Fruit fly (Drosophila melanogaster) whole organism, embryonic: ENCODE measurements around the gene Ser.

Source experiments
- BEAF-32 ChIP-seq: fragments of 200-800 bp; sonication (Bioruptor generic); optimal IDR thresholded peaks from 3 replicates; lab custom pipeline; 2017; ENCODE audit warnings: missing biosample characterization, missing genetic modification characterization, mild to moderate bottlenecking, moderate library complexity, missing genetic modification reagents
- CG10209 ChIP-seq: fragments of 200-800 bp; sonication (Bioruptor generic); optimal IDR thresholded peaks from 3 replicates; lab custom pipeline; 2017; ENCODE audit warnings: missing biosample characterization, mild to moderate bottlenecking, missing genetic modification characterization, missing genetic modification reagents
- CG10366 ChIP-seq: fragments of 200-800 bp; sonication (Bioruptor generic); IDR thresholded peaks from 2 replicates; pipeline ENCODE4 v1.3.6; 2022; ENCODE audit warnings: missing biosample characterization, missing genetic modification characterization
- CG11696 ChIP-seq: fragments of 200-800 bp; sonication (Bioruptor generic); IDR thresholded peaks from 2 replicates; pipeline ENCODE4 v1.3.6; 2022; ENCODE audit warnings: missing biosample characterization, missing genetic modification characterization
- CG13424 ChIP-seq: fragments of 200-800 bp; sonication (Bioruptor generic); optimal IDR thresholded peaks from 2 replicates; lab custom pipeline; 2019; ENCODE audit warnings: missing biosample characterization, mild to moderate bottlenecking, missing genetic modification characterization, moderate library complexity
- CG15514 ChIP-seq: fragments of 200-800 bp; sonication (Bioruptor generic); optimal IDR thresholded peaks from 3 replicates; lab custom pipeline; 2017; ENCODE audit warnings: missing biosample characterization, missing genetic modification characterization, mild to moderate bottlenecking, moderate library complexity, missing genetic modification reagents
- CG1647 ChIP-seq: fragments of 200-800 bp; sonication (Bioruptor generic); optimal IDR thresholded peaks from 3 replicates; lab custom pipeline; 2016; ENCODE audit warnings: missing biosample characterization, missing genetic modification characterization
- CG17802 ChIP-seq: fragments of 200-800 bp; sonication (Bioruptor generic); optimal IDR thresholded peaks from 2 replicates; lab custom pipeline; 2018; ENCODE audit warnings: missing biosample characterization, mild to moderate bottlenecking, missing genetic modification characterization, moderate library complexity
- CG17829 ChIP-seq: fragments of 200-800 bp; optimal IDR thresholded peaks from 2 replicates; lab custom pipeline; 2019; ENCODE audit warnings: missing biosample characterization, mild to moderate bottlenecking, missing genetic modification characterization, moderate library complexity
- CG18262 ChIP-seq: fragments of 200-800 bp; optimal IDR thresholded peaks from 3 replicates; lab custom pipeline; 2019; ENCODE audit warnings: missing biosample characterization, mild to moderate bottlenecking, missing genetic modification characterization, moderate library complexity
- CG32532 ChIP-seq: fragments of 200-800 bp; sonication (Bioruptor generic); IDR thresholded peaks from 2 replicates; pipeline ENCODE4 v1.3.6; 2022; ENCODE audit warnings: missing biosample characterization, missing genetic modification characterization
- CG34376 ChIP-seq: fragments of 200-800 bp; sonication (Bioruptor generic); optimal IDR thresholded peaks from 2 replicates; lab custom pipeline; 2018; ENCODE audit warnings: missing biosample characterization, mild to moderate bottlenecking, missing genetic modification characterization
- CG3726 ChIP-seq: fragments of 200-800 bp; sonication (Bioruptor generic); IDR thresholded peaks from 3 replicates; pipeline ENCODE4, ENCODE4 v1.3.6; 2022; ENCODE audit warnings: missing biosample characterization, missing genetic modification characterization
- CG4424 ChIP-seq: fragments of 200-800 bp; sonication (Bioruptor generic); optimal IDR thresholded peaks from 3 replicates; lab custom pipeline; 2016; ENCODE audit warnings: missing biosample characterization, missing genetic modification characterization
- D19A ChIP-seq: fragments of 200-800 bp; optimal IDR thresholded peaks from 3 replicates; lab custom pipeline; 2019; ENCODE audit warnings: missing biosample characterization, mild to moderate bottlenecking, missing genetic modification characterization, moderate library complexity
- Dp ChIP-seq: fragments of 200-800 bp; sonication (Bioruptor generic); optimal IDR thresholded peaks from 2 replicates; lab custom pipeline; 2018; ENCODE audit warnings: missing biosample characterization, mild to moderate bottlenecking, missing genetic modification characterization, moderate library complexity
- Drgx ChIP-seq: fragments of 200-800 bp; sonication (Bioruptor generic); IDR thresholded peaks from 2 replicates; pipeline ENCODE4 v1.3.6; 2022; ENCODE audit warnings: missing biosample characterization, missing genetic modification characterization
- HLH3B ChIP-seq: fragments of 200-800 bp; sonication (Bioruptor generic); IDR thresholded peaks from 2 replicates; pipeline ENCODE4 v1.3.6; 2022; ENCODE audit warnings: missing biosample characterization, missing genetic modification characterization
- HLH4C ChIP-seq: fragments of 200-800 bp; sonication (Bioruptor generic); IDR thresholded peaks from 3 replicates; pipeline ENCODE4 v1.3.6; 2022; ENCODE audit warnings: missing biosample characterization, missing genetic modification characterization; ENCODE audit not compliant: partially characterized antibody
- Med ChIP-seq: fragments of 200-800 bp; sonication (Bioruptor generic); peaks from one replicate; lab custom pipeline; 2016; ENCODE audit warnings: missing biosample characterization, missing genetic modification characterization, mild to moderate bottlenecking, inconsistent platforms, moderate library complexity
- Mrtf ChIP-seq: fragments of 200-800 bp; sonication (Bioruptor generic); IDR thresholded peaks from 3 replicates; pipeline ENCODE4 v1.3.6; 2022; ENCODE audit warnings: missing biosample characterization, missing genetic modification characterization
- Ptx1 ChIP-seq: fragments of 200-800 bp; sonication (Bioruptor generic); IDR thresholded peaks from 2 replicates; pipeline ENCODE4 v1.3.6; 2022; ENCODE audit warnings: missing biosample characterization, missing genetic modification characterization
- Sox102F ChIP-seq: fragments of 200-800 bp; sonication (Bioruptor generic); optimal IDR thresholded peaks from 2 replicates; lab custom pipeline; 2018; ENCODE audit warnings: missing biosample characterization, mild to moderate bottlenecking, missing genetic modification characterization, moderate library complexity
- Ssrp ChIP-seq: fragments of 200-800 bp; sonication (Bioruptor generic); optimal IDR thresholded peaks from 2 replicates; lab custom pipeline; 2018; ENCODE audit warnings: missing biosample characterization, mild to moderate bottlenecking, missing genetic modification characterization, moderate library complexity
- abd-A ChIP-seq: fragments of 200-800 bp; sonication (Bioruptor generic); optimal IDR thresholded peaks from 3 replicates; lab custom pipeline; 2019; ENCODE audit warnings: missing biosample characterization, mild to moderate bottlenecking, missing genetic modification characterization, moderate library complexity
- ato ChIP-seq: fragments of 200-800 bp; sonication (Bioruptor generic); IDR thresholded peaks from 2 replicates; pipeline ENCODE4 v1.3.6; 2022; ENCODE audit warnings: missing biosample characterization, missing genetic modification characterization; ENCODE audit not compliant: partially characterized antibody
- chinmo ChIP-seq: fragments of 200-800 bp; sonication (Bioruptor generic); IDR thresholded peaks from 4 replicates; pipeline ENCODE4 v1.3.6; 2022; ENCODE audit warnings: missing biosample characterization, missing genetic modification characterization; ENCODE audit not compliant: partially characterized antibody
- dm ChIP-seq: fragments of 200-800 bp; sonication (Bioruptor generic); optimal IDR thresholded peaks from 3 replicates; lab custom pipeline; 2016; ENCODE audit warnings: missing biosample characterization, missing genetic modification characterization
- esg ChIP-seq: fragments of 200-800 bp; sonication (Bioruptor generic); conservative IDR thresholded peaks from 2 replicates; pipeline ENCODE4 v1.3.6; 2022; ENCODE audit warnings: missing biosample characterization, missing genetic modification characterization
- gro ChIP-seq: fragments of 200-800 bp; sonication (Bioruptor generic); optimal IDR thresholded peaks from 2 replicates; lab custom pipeline; 2016; ENCODE audit warnings: missing biosample characterization, missing genetic modification characterization
- hbn ChIP-seq: fragments of 200-800 bp; sonication (Bioruptor generic); IDR thresholded peaks from 2 replicates; pipeline ENCODE4 v1.3.6; 2022; ENCODE audit warnings: missing biosample characterization, missing genetic modification characterization; ENCODE audit not compliant: partially characterized antibody
- insv ChIP-seq, 2 experiments: fragments of 200-800 bp; sonication (Bioruptor generic); optimal IDR thresholded peaks; 3 replicates each; lab custom pipeline; 2016 to 2018; ENCODE audit warnings: missing biosample characterization in 2 of 2, missing genetic modification characterization in 2 of 2
- lola ChIP-seq, 3 experiments: fragments of >200 bp in 2 of 3; fragments of 200-800 bp in 1 of 3; sonication (Bioruptor generic) in 1 of 3; optimal IDR thresholded peaks; 2 replicates each; lab custom pipeline; 2017 to 2019; ENCODE audit warnings: missing biosample characterization in 3 of 3, missing genetic modification characterization in 3 of 3, mild to moderate bottlenecking in 1 of 3, moderate library complexity in 1 of 3
- oc ChIP-seq: fragments of 200-800 bp; sonication (Bioruptor generic); optimal IDR thresholded peaks from 2 replicates; lab custom pipeline; 2018; ENCODE audit warnings: missing biosample characterization, mild to moderate bottlenecking, missing genetic modification characterization, moderate library complexity
- otp ChIP-seq: fragments of 200-800 bp; sonication (Bioruptor generic); IDR thresholded peaks from 3 replicates; pipeline ENCODE4, ENCODE4 v1.3.6; 2022; ENCODE audit warnings: missing biosample characterization, missing genetic modification characterization
- p53 ChIP-seq: fragments of 200-800 bp; sonication (Bioruptor generic); optimal IDR thresholded peaks from 2 replicates; lab custom pipeline; 2016; ENCODE audit warnings: missing biosample characterization, missing genetic modification characterization
- prd ChIP-seq, 3 experiments: fragments of >200 bp in 2 of 3; fragments of 200-800 bp in 1 of 3; sonication (Bioruptor generic) in 1 of 3; optimal IDR thresholded peaks in 2 of 3; IDR thresholded peaks in 1 of 3; 2 replicates in 2 of 3; 3 replicates in 1 of 3; pipeline versions ENCODE4 v1.3.6 to Lab custom; 2017 to 2022; ENCODE audit warnings: missing biosample characterization in 1 of 3, missing genetic modification characterization in 1 of 3
- rib ChIP-seq: fragments of 200-800 bp; sonication (Bioruptor generic); IDR thresholded peaks from 2 replicates; pipeline ENCODE4 v1.3.6; 2022; ENCODE audit warnings: missing biosample characterization, missing genetic modification characterization
- sens ChIP-seq: fragments of 200-800 bp; sonication (Bioruptor generic); peaks from one replicate; lab custom pipeline; 2016; ENCODE audit warnings: missing biosample characterization, missing genetic modification characterization
- tna ChIP-seq: fragments of 200-800 bp; sonication (Bioruptor generic); IDR thresholded peaks from 2 replicates; pipeline ENCODE4 v1.3.6; 2022; ENCODE audit warnings: missing biosample characterization, missing genetic modification characterization; ENCODE audit not compliant: partially characterized antibody
- vvl ChIP-seq: fragments of 200-800 bp; sonication (Bioruptor generic); IDR thresholded peaks from 2 replicates; pipeline ENCODE4 v1.3.6; 2022; ENCODE audit warnings: missing biosample characterization, missing genetic modification characterization
- zfh1 ChIP-seq: fragments of 200-800 bp; sonication (Bioruptor generic); IDR thresholded peaks from 3 replicates; pipeline ENCODE4 v1.3.6; 2022; ENCODE audit warnings: missing biosample characterization, missing genetic modification characterization

The Ser gene

dm6 chr3R:27214949-27215348 lies 20.9 kb upstream of the Ser start:
- TF ChIP-seq BEAF-32 (GFP tag; lab: Kevin White, UChicago) = no peak
- TF ChIP-seq D19A (tag; lab: Kevin White, UChicago) = peak; percentile 3

- TF ChIP-seq ato (GFP tag; lab: Robert Waterston, UW) = no peak
- TF ChIP-seq CG11696 (GFP tag; lab: Robert Waterston, UW) = no peak
- peak; percentile 63 for TF ChIP-seq vvl (GFP tag; lab: Robert Waterston, UW)
- TF ChIP-seq CG3726 (GFP tag; lab: Robert Waterston, UW) = 0 out of 3 replicates have a peak, but pooled peaks have one; percentile 23
- TF ChIP-seq gro (GFP tag; lab: Kevin White, UChicago) = peak; percentile 28
- TF ChIP-seq abd-A (tag; lab: Kevin White, UChicago) = peak; percentile 96
- TF ChIP-seq chinmo (GFP tag; lab: Robert Waterston, UW) = 0 out of 4 replicates have a peak, but pooled peaks have one; percentile 62
- no peak for TF ChIP-seq CG32532 (GFP tag; lab: Robert Waterston, UW)
- no peak for TF ChIP-seq lola (GFP tag; optimal IDR thresholded peaks at IDR 0.05; lab: Kevin White, UChicago)
- no peak for TF ChIP-seq rib (GFP tag; lab: Robert Waterston, UW)
- TF ChIP-seq HLH4C = no peak
Measured at dm6 chr3R:27212979-27213580, 19.0 kb upstream of the Ser start.

DNA sequence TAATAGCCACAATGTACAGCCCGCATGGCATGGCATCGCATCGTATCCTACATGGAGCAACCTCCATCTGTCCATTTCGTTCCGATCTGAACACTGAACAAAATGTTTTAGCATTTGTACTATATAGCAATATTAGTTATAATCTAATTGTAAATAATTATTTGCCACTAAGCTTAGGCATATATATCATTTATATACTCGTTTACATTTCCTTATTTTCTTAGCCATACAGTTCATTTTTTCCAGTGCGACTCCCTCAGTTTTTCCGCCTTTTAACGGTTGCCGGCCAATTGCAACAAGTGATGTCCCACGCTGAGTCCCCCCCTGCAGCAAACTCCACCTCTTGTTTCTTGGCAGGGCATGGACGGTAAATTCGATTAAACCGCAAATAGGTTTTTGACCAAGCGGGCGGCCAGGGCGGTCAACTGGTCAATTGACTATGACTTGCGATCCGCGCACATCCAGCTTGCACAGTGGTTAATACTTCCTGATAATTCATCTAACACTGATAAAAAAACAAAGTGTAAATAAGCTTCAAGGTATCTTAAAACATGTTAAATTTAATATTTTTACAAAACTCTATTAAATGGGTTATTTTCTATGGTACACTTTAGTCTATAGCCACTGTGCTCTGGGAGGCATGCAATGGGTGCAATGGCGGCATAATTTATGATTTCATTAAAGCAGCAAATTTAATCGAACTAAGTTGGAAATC lies 15.7 kb upstream of the Ser start:
- TF ChIP-seq oc (tag; lab: Kevin White, UChicago) = no peak
- TF ChIP-seq HLH3B (GFP tag; lab: Robert Waterston, UW) = 0 out of 2 replicates have a peak, but pooled peaks have one; percentile 27
- TF ChIP-seq sens (GFP tag; lab: Kevin White, UChicago) = peak; percentile 27
- TF ChIP-seq Mrtf (GFP tag; lab: Robert Waterston, UW) = no peak
- no peak for TF ChIP-seq prd (optimal IDR thresholded peaks at IDR 0.05; lab: Kevin White, UChicago)
- TF ChIP-seq prd (GFP tag; IDR thresholded peaks at IDR 0.05; lab: Robert Waterston, UW) = peak; percentile 20; the same call in 1 of the 3 replicates
- TF ChIP-seq hbn (GFP tag; lab: Robert Waterston, UW) = no peak
- TF ChIP-seq tna (GFP tag; lab: Robert Waterston, UW) = no peak
- 0 out of 2 replicates have a peak, but pooled peaks have one; percentile 14 for TF ChIP-seq esg (GFP tag; lab: Robert Waterston, UW)
- peak; percentile 12; the same call in 1 of the 2 replicates for TF ChIP-seq Drgx
- TF ChIP-seq zfh1 (GFP tag; lab: Robert Waterston, UW) = no peak
- TF ChIP-seq Ptx1 (GFP tag; lab: Robert Waterston, UW) = 0 out of 2 replicates have a peak, but pooled peaks have one; percentile 6
- no peak for TF ChIP-seq CG10366
- no peak for TF ChIP-seq Sox102F (GFP tag; lab: Kevin White, UChicago)
- TF ChIP-seq dm (GFP tag; lab: Kevin White, UChicago) = no peak
- TF ChIP-seq Ssrp = no peak
- TF ChIP-seq CG13424 (tag; lab: Kevin White, UChicago) = no peak
- TF ChIP-seq Med = peak; percentile 25
- TF ChIP-seq CG34376 (GFP tag; lab: Kevin White, UChicago) = no peak

DNA sequence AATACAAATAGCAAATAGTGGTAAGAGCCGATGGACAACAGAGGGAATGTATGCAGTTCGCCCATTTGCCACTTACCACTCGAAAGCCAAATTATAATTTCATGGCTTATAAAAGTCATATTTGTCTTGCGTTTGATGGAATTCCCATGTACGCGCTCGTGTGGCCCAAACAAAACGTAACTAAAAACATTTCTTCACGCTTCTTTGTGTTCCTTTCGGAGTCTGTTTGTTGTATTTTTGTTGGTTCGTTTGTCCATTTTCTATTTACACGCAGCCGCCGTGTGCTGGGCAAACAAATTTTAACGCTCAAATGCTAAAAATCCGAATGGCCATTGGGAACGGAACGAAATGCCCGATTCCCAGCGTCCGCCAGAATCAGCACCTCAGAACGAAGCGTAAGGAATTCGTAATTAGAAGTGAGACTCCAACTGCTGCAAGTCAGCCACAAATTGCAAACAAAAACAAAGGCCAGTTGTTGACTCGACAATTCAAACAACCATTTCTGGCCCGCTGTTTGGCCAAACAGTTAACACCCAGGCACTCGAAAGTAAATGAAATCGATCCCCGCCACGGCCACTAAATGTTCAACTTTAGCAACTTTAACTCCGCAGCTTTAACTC lies 14.8 kb upstream of the Ser start:
- TF ChIP-seq CG17829 (no peak), CG15514 (peak; percentile 12), otp (GFP tag; lab: Robert Waterston, UW) (peak; percentile 76; the same call in 2 of the 3 replicates), p53 (GFP tag; lab: Kevin White, UChicago) (peak; percentile 9), CG10209 (GFP tag; lab: Kevin White, UChicago) (peak; percentile 57), CG1647 (GFP tag; lab: Kevin White, UChicago) (peak; percentile 6), CG18262 (peak; percentile 39), insv (GFP tag; optimal IDR thresholded peaks at IDR 0.05; lab: Kevin White, UChicago) (no peak), CG11696 (GFP tag; lab: Robert Waterston, UW) (no peak; the same call in 1 of the 2 replicates), Dp (no peak), CG4424 (GFP tag; lab: Kevin White, UChicago) (no peak), CG17802 (no peak)
